Worm (Caenorhabditis elegans) whole organism, mixed stage, embryonic: Measurements from ENCODE around the gene srx-113.

ENCODE experiments used
- M03D4.4 ChIP-seq: sonication (generic microtip); optimal IDR thresholded peaks from 2 replicates; lab custom pipeline; 2017; ENCODE audit warnings: mild to moderate bottlenecking, missing genetic modification characterization, missing compliant biosample characterization
- bed-3 ChIP-seq: fragments of 200-800 bp; sonication (Bioruptor generic); optimal IDR thresholded peaks from 3 replicates; lab custom pipeline; 2018; ENCODE audit warnings: mild to moderate bottlenecking, missing genetic modification characterization, moderate library complexity, missing compliant biosample characterization
- blmp-1 ChIP-seq: fragments of 150-350 bp; optimal IDR thresholded peaks from 2 replicates; lab custom pipeline; 2014; ENCODE audit warnings: missing biosample characterization, missing genetic modification characterization
- ceh-39 ChIP-seq: fragments of 150-350 bp; optimal IDR thresholded peaks from 2 replicates; lab custom pipeline; 2014; ENCODE audit warnings: missing biosample characterization, missing genetic modification characterization
- ceh-43 ChIP-seq: fragments of 200-800 bp; sonication (Bioruptor generic); optimal IDR thresholded peaks from 2 replicates; lab custom pipeline; 2018; ENCODE audit warnings: mild to moderate bottlenecking, missing genetic modification characterization, moderate library complexity, missing compliant biosample characterization
- ceh-83 ChIP-seq: fragments of 200-800 bp; sonication (Bioruptor generic); optimal IDR thresholded peaks from 2 replicates; lab custom pipeline; 2018; ENCODE audit warnings: mild to moderate bottlenecking, missing genetic modification characterization, missing compliant biosample characterization
- ces-1 ChIP-seq: fragments of 150-350 bp; optimal IDR thresholded peaks from 2 replicates; lab custom pipeline; 2014; ENCODE audit warnings: missing biosample characterization, missing genetic modification reagents, missing genetic modification characterization
- cnd-1 ChIP-seq: fragments of 200-800 bp; sonication (Bioruptor generic); optimal IDR thresholded peaks from 2 replicates; lab custom pipeline; 2018; ENCODE audit warnings: mild to moderate bottlenecking, missing genetic modification characterization, missing compliant biosample characterization
- drap-1 ChIP-seq: fragments of 200-800 bp; sonication (Bioruptor generic); optimal IDR thresholded peaks from 3 replicates; lab custom pipeline; 2018; ENCODE audit warnings: mild to moderate bottlenecking, missing genetic modification characterization, missing compliant biosample characterization
- elt-1 ChIP-seq: sonication (generic microtip); optimal IDR thresholded peaks from 2 replicates; lab custom pipeline; 2017; ENCODE audit warnings: missing genetic modification characterization, mild to moderate bottlenecking, missing compliant biosample characterization, antibody characterized with exemption, moderate library complexity, borderline replicate concordance; ENCODE audit not compliant: insufficient read depth
- elt-3 ChIP-seq: fragments of 150-350 bp; optimal IDR thresholded peaks from 2 replicates; lab custom pipeline; 2014; ENCODE audit warnings: missing biosample characterization, missing genetic modification characterization
- flh-1 ChIP-seq: fragments of 200-800 bp; sonication (Bioruptor generic); optimal IDR thresholded peaks from 2 replicates; lab custom pipeline; 2018; ENCODE audit warnings: mild to moderate bottlenecking, missing genetic modification characterization, moderate library complexity, missing compliant biosample characterization
- ham-2 ChIP-seq: fragments of 200-800 bp; sonication (Bioruptor generic); optimal IDR thresholded peaks from 2 replicates; lab custom pipeline; 2018; ENCODE audit warnings: mild to moderate bottlenecking, missing genetic modification characterization, missing compliant biosample characterization
- hlh-1 ChIP-seq: fragments of 150-350 bp; optimal IDR thresholded peaks from 2 replicates; lab custom pipeline; 2014; ENCODE audit warnings: missing biosample characterization, missing genetic modification reagents, missing genetic modification characterization
- lin-13 ChIP-seq: fragments of 150-350 bp; optimal IDR thresholded peaks from 2 replicates; lab custom pipeline; 2014; ENCODE audit warnings: missing biosample characterization, missing genetic modification characterization
- lin-32 ChIP-seq: fragments of 200-800 bp; sonication (Bioruptor generic); optimal IDR thresholded peaks from 2 replicates; lab custom pipeline; 2018; ENCODE audit warnings: mild to moderate bottlenecking, missing genetic modification characterization, missing compliant biosample characterization
- lsy-2 ChIP-seq: fragments of 150-350 bp; optimal IDR thresholded peaks from 2 replicates; lab custom pipeline; 2014; ENCODE audit warnings: missing biosample characterization, missing genetic modification characterization
- mab-5 ChIP-seq: fragments of 150-350 bp; optimal IDR thresholded peaks from 2 replicates; lab custom pipeline; 2014; ENCODE audit warnings: missing biosample characterization, missing genetic modification characterization
- mep-1 ChIP-seq: fragments of 150-350 bp; optimal IDR thresholded peaks from 2 replicates; lab custom pipeline; 2017; ENCODE audit warnings: missing biosample characterization, missing genetic modification reagents, missing genetic modification characterization, inconsistent platforms
- mls-2 ChIP-seq: sonication (generic microtip); optimal IDR thresholded peaks from 2 replicates; lab custom pipeline; 2016; ENCODE audit warnings: mild to moderate bottlenecking, missing genetic modification characterization, moderate library complexity, missing compliant biosample characterization
- nhr-12 ChIP-seq: fragments of 150-350 bp; optimal IDR thresholded peaks from 2 replicates; lab custom pipeline; 2014; ENCODE audit warnings: missing biosample characterization, missing genetic modification characterization
- nhr-2 ChIP-seq: fragments of 150-350 bp; optimal IDR thresholded peaks from 2 replicates; lab custom pipeline; 2014; ENCODE audit warnings: missing biosample characterization, missing genetic modification characterization
- nhr-237 ChIP-seq: fragments of 150-350 bp; optimal IDR thresholded peaks from 2 replicates; lab custom pipeline; 2014; ENCODE audit warnings: missing biosample characterization, missing genetic modification characterization
- nhr-28 ChIP-seq: fragments of 150-350 bp; optimal IDR thresholded peaks from 2 replicates; lab custom pipeline; 2014; ENCODE audit warnings: missing biosample characterization, missing genetic modification characterization
- nhr-76 ChIP-seq: sonication (generic microtip); optimal IDR thresholded peaks from 2 replicates; lab custom pipeline; 2017; ENCODE audit warnings: missing biosample characterization, missing genetic modification characterization
- pha-4 ChIP-seq: fragments of 150-350 bp; optimal IDR thresholded peaks from 2 replicates; lab custom pipeline; 2018; ENCODE audit warnings: missing biosample characterization, missing genetic modification reagents, missing genetic modification characterization
- sem-2 ChIP-seq: fragments of 200-800 bp; sonication (Bioruptor generic); optimal IDR thresholded peaks from 2 replicates; lab custom pipeline; 2018; ENCODE audit warnings: mild to moderate bottlenecking, missing genetic modification characterization, missing compliant biosample characterization
- snpc-4 ChIP-seq: fragments of 150-350 bp; optimal IDR thresholded peaks from 2 replicates; lab custom pipeline; 2014; ENCODE audit warnings: missing biosample characterization, missing genetic modification characterization
- sptf-1 ChIP-seq: sonication (generic microtip); optimal IDR thresholded peaks from 2 replicates; lab custom pipeline; 2017; ENCODE audit warnings: mild to moderate bottlenecking, missing genetic modification characterization, moderate library complexity, missing compliant biosample characterization
- tbx-8 ChIP-seq: fragments of 200-800 bp; sonication (Bioruptor generic); optimal IDR thresholded peaks from 2 replicates; lab custom pipeline; 2018; ENCODE audit warnings: mild to moderate bottlenecking, missing genetic modification characterization, moderate library complexity, missing compliant biosample characterization
- unc-39 ChIP-seq: fragments of 150-350 bp; optimal IDR thresholded peaks from 2 replicates; lab custom pipeline; 2014; ENCODE audit warnings: missing biosample characterization, missing genetic modification characterization
- unc-62 ChIP-seq: fragments of 150-350 bp; optimal IDR thresholded peaks from 2 replicates; lab custom pipeline; 2014; ENCODE audit warnings: missing biosample characterization, missing genetic modification reagents, missing genetic modification characterization
- zip-8 ChIP-seq: fragments of 150-350 bp; optimal IDR thresholded peaks from 2 replicates; lab custom pipeline; 2014; ENCODE audit warnings: missing biosample characterization, missing genetic modification characterization
- ztf-11 ChIP-seq: fragments of 150-350 bp; optimal IDR thresholded peaks from 2 replicates; lab custom pipeline; 2014; ENCODE audit warnings: missing biosample characterization, missing genetic modification characterization

srx-113 gene

ce11 chrV:12670607-12671006 lies 38.7 kb upstream of the srx-113 start, which contains the start of gene srx-116:
Gene srx-116 (plus strand): TSS chrV:12670907.
- no peak for TF ChIP-seq sptf-1
- TF ChIP-seq lin-32, result no peak
- TF ChIP-seq mab-5, result no peak
- TF ChIP-seq cnd-1 (tag; lab: Kevin White, UChicago), result no peak
- no peak for TF ChIP-seq ham-2 (GFP tag; lab: Kevin White, UChicago)
- no peak for TF ChIP-seq unc-62 (GFP tag; lab: Kevin White, UChicago)
- no peak for TF ChIP-seq lsy-2
- no peak for TF ChIP-seq tbx-8 (GFP tag; lab: Kevin White, UChicago)
- TF ChIP-seq mep-1, result no peak
- no peak for TF ChIP-seq sem-2 (GFP tag; lab: Kevin White, UChicago)
- no peak for TF ChIP-seq ceh-43 (GFP tag; lab: Kevin White, UChicago)

- no peak for TF ChIP-seq snpc-4 (tag; lab: Kevin White, UChicago)
- no peak for TF ChIP-seq nhr-76
- TF ChIP-seq zip-8 (tag; lab: Kevin White, UChicago), result no peak
- TF ChIP-seq tbx-8 (GFP tag; lab: Kevin White, UChicago), result no peak
- TF ChIP-seq pha-4, result no peak
- TF ChIP-seq nhr-12 (tag; lab: Kevin White, UChicago), result no peak
- no peak for TF ChIP-seq flh-1
- TF ChIP-seq unc-39 (tag; lab: Kevin White, UChicago), result no peak
- TF ChIP-seq elt-1 (tag; lab: Kevin White, UChicago), result no peak
- no peak for TF ChIP-seq ceh-39 (tag; lab: Kevin White, UChicago)
- no peak for TF ChIP-seq sem-2 (GFP tag; lab: Kevin White, UChicago)
- TF ChIP-seq lsy-2, result no peak
- TF ChIP-seq, all 35 proteins: peak for 0
These were observed 36.0 kb upstream of the srx-113 start, which contains the start of gene W05B10.4 for ce11 chrV:12667926-12668325. Gene W05B10.4 (plus strand): TSS chrV:12668226.

- no peak for TF ChIP-seq mab-5
- no peak for TF ChIP-seq flh-1
- no peak for TF ChIP-seq lin-13 (tag; lab: Kevin White, UChicago)
- TF ChIP-seq lsy-2, result no peak
- TF ChIP-seq ceh-39 (tag; lab: Kevin White, UChicago), result no peak
- no peak for TF ChIP-seq snpc-4 (tag; lab: Kevin White, UChicago)
- no peak for TF ChIP-seq ces-1
- TF ChIP-seq nhr-28, result no peak
- no peak for TF ChIP-seq zip-8 (tag; lab: Kevin White, UChicago)
- no peak for TF ChIP-seq nhr-2 (tag; lab: Kevin White, UChicago)
These were observed 35.4 kb upstream of the srx-113 start for ce11 chrV:12667397-12667796.

- TF ChIP-seq elt-3 (tag; lab: Kevin White, UChicago) (no peak), cnd-1 (tag; lab: Kevin White, UChicago) (no peak), sem-2 (GFP tag; lab: Kevin White, UChicago) (no peak), bed-3 (GFP tag; lab: Kevin White, UChicago) (no peak), drap-1 (GFP tag; lab: Kevin White, UChicago) (no peak), mab-5 (no peak), blmp-1 (tag; lab: Kevin White, UChicago) (no peak), nhr-237 (tag; lab: Kevin White, UChicago) (no peak)
These were observed 31.4 kb upstream of the srx-113 start for ce11 chrV:12663386-12663785.

ce11 chrV:12661619-12662018 lies 29.7 kb upstream of the srx-113 start, which contains the start of gene W05B10.3:
Gene W05B10.3 (minus strand): TSS chrV:12661719.
- TF ChIP-seq nhr-76 (no peak), ces-1 (no peak), ztf-11 (tag; lab: Kevin White, UChicago) (no peak), mab-5 (no peak), pha-4 (no peak), ham-2 (GFP tag; lab: Kevin White, UChicago) (no peak), ceh-39 (tag; lab: Kevin White, UChicago) (no peak), hlh-1 (tag; lab: Kevin White, UChicago) (no peak), M03D4.4 (tag; lab: Kevin White, UChicago) (no peak), unc-39 (tag; lab: Kevin White, UChicago) (no peak), mls-2 (tag; lab: Kevin White, UChicago) (no peak), lin-32 (no peak), sptf-1 (no peak), nhr-12 (tag; lab: Kevin White, UChicago) (no peak), elt-1 (tag; lab: Kevin White, UChicago) (no peak), drap-1 (GFP tag; lab: Kevin White, UChicago) (no peak), zip-8 (tag; lab: Kevin White, UChicago) (no peak), ceh-83 (GFP tag; lab: Kevin White, UChicago) (no peak), flh-1 (no peak), nhr-2 (tag; lab: Kevin White, UChicago) (no peak)
- TF ChIP-seq, all 35 proteins: peak for 0
